Worm (Caenorhabditis elegans) whole organism, L3 larva: ENCODE results near the gene C04G6.11.
A peak's percentile ranks its signal among the peaks of the same experiment; 100 is the strongest.

ENCODE experiments used
- R02D3.7 ChIP-seq: fragments of 150-350 bp; optimal IDR thresholded peaks from 2 replicates; lab custom pipeline; 2014; ENCODE audit warnings: missing biosample characterization, missing genetic modification characterization
- ZK546.5 ChIP-seq: sonication (generic microtip); optimal IDR thresholded peaks from 2 replicates; lab custom pipeline; 2017; ENCODE audit warnings: missing biosample characterization, missing genetic modification characterization
- aly-2 ChIP-seq: fragments of 150-350 bp; optimal IDR thresholded peaks from 2 replicates; lab custom pipeline; 2014; ENCODE audit warnings: missing biosample characterization, missing genetic modification characterization
- ceh-28 ChIP-seq: fragments of 150-350 bp; optimal IDR thresholded peaks from 2 replicates; lab custom pipeline; 2014; ENCODE audit warnings: missing biosample characterization, missing genetic modification reagents, missing genetic modification characterization
- ceh-82 ChIP-seq: fragments of 150-350 bp; optimal IDR thresholded peaks from 2 replicates; lab custom pipeline; 2014; ENCODE audit warnings: missing biosample characterization, missing genetic modification characterization
- ceh-9 ChIP-seq: sonication (generic microtip); optimal IDR thresholded peaks from 2 replicates; lab custom pipeline; 2018; ENCODE audit warnings: missing biosample characterization, missing genetic modification characterization
- egl-27 ChIP-seq: sonication (generic microtip); optimal IDR thresholded peaks from 4 replicates; lab custom pipeline; 2017; ENCODE audit warnings: missing biosample characterization, missing genetic modification reagents, missing genetic modification characterization
- egl-5 ChIP-seq: fragments of 150-350 bp; optimal IDR thresholded peaks from 2 replicates; lab custom pipeline; 2017; ENCODE audit warnings: missing biosample characterization, missing genetic modification reagents, missing genetic modification characterization, inconsistent platforms
- elt-1 ChIP-seq: fragments of 150-350 bp; optimal IDR thresholded peaks from 2 replicates; lab custom pipeline; 2014; ENCODE audit warnings: missing biosample characterization, missing genetic modification characterization
- elt-2 ChIP-seq: sonication (generic microtip); optimal IDR thresholded peaks from 2 replicates; lab custom pipeline; 2016; ENCODE audit warnings: missing genetic modification reagents, mild to moderate bottlenecking, missing genetic modification characterization, missing compliant biosample characterization
- eor-1 ChIP-seq, 2 experiments: fragments of 150-350 bp; optimal IDR thresholded peaks; 2 replicates each; lab custom pipeline; 2014 to 2018; ENCODE audit warnings: missing biosample characterization in 2 of 2, missing genetic modification characterization in 2 of 2
- fkh-10 ChIP-seq: sonication (generic microtip); optimal IDR thresholded peaks from 2 replicates; lab custom pipeline; 2017; ENCODE audit warnings: missing biosample characterization, missing genetic modification reagents, missing genetic modification characterization
- fkh-2 ChIP-seq: fragments of 150-350 bp; optimal IDR thresholded peaks from 2 replicates; lab custom pipeline; 2014; ENCODE audit warnings: missing biosample characterization, missing genetic modification reagents, missing genetic modification characterization
- lin-15B ChIP-seq: fragments of 150-350 bp; optimal IDR thresholded peaks from 2 replicates; lab custom pipeline; 2014; ENCODE audit warnings: missing biosample characterization, missing genetic modification characterization
- lin-39 ChIP-seq: fragments of 150-350 bp; optimal IDR thresholded peaks from 2 replicates; lab custom pipeline; 2018; ENCODE audit warnings: missing biosample characterization, missing genetic modification reagents, missing genetic modification characterization
- lsy-12 ChIP-seq: sonication (generic microtip); optimal IDR thresholded peaks from 2 replicates; lab custom pipeline; 2016; ENCODE audit warnings: mild to moderate bottlenecking, missing genetic modification characterization, missing compliant biosample characterization
- mml-1 ChIP-seq: fragments of 150-350 bp; sonication (generic microtip); optimal IDR thresholded peaks from 3 replicates; lab custom pipeline; 2014; ENCODE audit warnings: missing biosample characterization, missing genetic modification characterization
- nfya-1 ChIP-seq: sonication (generic microtip); optimal IDR thresholded peaks from 2 replicates; lab custom pipeline; 2017; ENCODE audit warnings: missing genetic modification characterization, mild to moderate bottlenecking, missing compliant biosample characterization, antibody characterized with exemption, moderate library complexity; ENCODE audit not compliant: insufficient read depth
- nhr-11 ChIP-seq: fragments of 150-350 bp; optimal IDR thresholded peaks from 2 replicates; lab custom pipeline; 2014; ENCODE audit warnings: missing biosample characterization, missing genetic modification characterization
- nhr-12 ChIP-seq: fragments of 150-350 bp; optimal IDR thresholded peaks from 2 replicates; lab custom pipeline; 2014; ENCODE audit warnings: missing biosample characterization, missing genetic modification characterization
- nhr-23 ChIP-seq: fragments of 150-350 bp; optimal IDR thresholded peaks from 2 replicates; lab custom pipeline; 2014; ENCODE audit warnings: missing biosample characterization, missing genetic modification reagents, missing genetic modification characterization
- nhr-237 ChIP-seq: fragments of 150-350 bp; optimal IDR thresholded peaks from 2 replicates; lab custom pipeline; 2014; ENCODE audit warnings: missing biosample characterization, missing genetic modification characterization
- nhr-25 ChIP-seq: sonication (generic microtip); optimal IDR thresholded peaks from 2 replicates; lab custom pipeline; 2017; ENCODE audit warnings: missing biosample characterization, missing genetic modification characterization
- nhr-77 ChIP-seq: fragments of 150-350 bp; optimal IDR thresholded peaks from 2 replicates; lab custom pipeline; 2014; ENCODE audit warnings: missing biosample characterization, missing genetic modification characterization
- pha-4 ChIP-seq: fragments of 150-350 bp; optimal IDR thresholded peaks from 2 replicates; lab custom pipeline; 2014; ENCODE audit warnings: missing biosample characterization, missing genetic modification reagents, missing genetic modification characterization
- snpc-4 ChIP-seq: fragments of 150-350 bp; optimal IDR thresholded peaks from 2 replicates; lab custom pipeline; 2014; ENCODE audit warnings: missing biosample characterization, missing genetic modification characterization
- unc-39 ChIP-seq: sonication (generic microtip); optimal IDR thresholded peaks from 4 replicates; lab custom pipeline; 2017; ENCODE audit warnings: missing biosample characterization, missing genetic modification characterization
- unc-62 ChIP-seq: fragments of 150-350 bp; sonication (generic microtip); optimal IDR thresholded peaks from 4 replicates; lab custom pipeline; 2014; ENCODE audit warnings: missing biosample characterization, missing genetic modification reagents, missing genetic modification characterization
- ztf-4 ChIP-seq: fragments of 150-350 bp; optimal IDR thresholded peaks from 2 replicates; lab custom pipeline; 2014; ENCODE audit warnings: missing biosample characterization, missing genetic modification characterization

Gene C04G6.11

DNA sequence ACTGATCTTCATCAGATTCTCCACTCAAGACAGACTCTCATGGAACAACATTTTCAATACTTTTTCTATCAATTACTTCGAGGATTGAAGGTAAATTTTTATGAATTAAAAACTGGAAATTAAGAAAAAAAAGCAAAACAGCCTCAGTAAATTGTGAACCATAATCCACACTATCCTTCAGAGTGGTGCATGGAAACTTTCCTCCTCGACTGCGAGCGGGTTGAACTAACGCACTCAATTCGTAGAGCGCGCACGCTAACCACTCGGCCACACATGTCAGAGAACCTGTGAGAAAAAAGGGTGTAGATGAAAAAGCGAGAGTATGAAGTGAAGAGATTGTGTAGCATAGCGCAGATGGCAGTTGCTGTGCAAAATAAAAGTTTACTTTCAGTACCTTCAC, 1.4 kb upstream of the C04G6.11 start (continued):
- TF ChIP-seq unc-62 (GFP tag; lab: Kevin White, UChicago) (no peak), pha-4 (tag; lab: Kevin White, UChicago) (peak; percentile 78), ceh-9 (tag; lab: Kevin White, UChicago) (no peak)

DNA sequence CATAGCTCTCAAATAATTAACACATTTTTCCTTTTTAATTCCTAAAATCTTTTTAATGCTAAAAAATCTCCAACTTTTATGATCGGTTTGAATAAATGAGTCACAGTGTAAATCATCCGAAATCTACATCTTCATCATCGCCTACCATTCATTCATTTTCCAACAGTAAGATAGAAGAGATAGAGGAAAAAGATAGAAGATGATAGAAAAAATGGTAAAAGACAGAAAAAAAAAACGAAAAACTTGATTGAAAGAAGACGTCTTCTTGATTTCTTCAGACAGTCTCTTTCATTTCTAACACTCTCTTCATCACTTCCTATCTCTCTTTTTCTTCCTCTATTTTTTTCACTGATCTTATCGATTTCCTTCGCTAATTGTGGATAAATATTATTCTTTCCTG, 445 bp downstream of the C04G6.11 start:
- TF ChIP-seq elt-1 (tag; lab: Kevin White, UChicago) = peak; percentile 88
- no peak for TF ChIP-seq lin-15B (tag; lab: Kevin White, UChicago)
- peak; percentile 3 for TF ChIP-seq nhr-25 (tag; lab: Kevin White, UChicago)
- TF ChIP-seq R02D3.7 (tag; lab: Kevin White, UChicago) = no peak
- TF ChIP-seq, all 47 proteins: peak for 2

DNA sequence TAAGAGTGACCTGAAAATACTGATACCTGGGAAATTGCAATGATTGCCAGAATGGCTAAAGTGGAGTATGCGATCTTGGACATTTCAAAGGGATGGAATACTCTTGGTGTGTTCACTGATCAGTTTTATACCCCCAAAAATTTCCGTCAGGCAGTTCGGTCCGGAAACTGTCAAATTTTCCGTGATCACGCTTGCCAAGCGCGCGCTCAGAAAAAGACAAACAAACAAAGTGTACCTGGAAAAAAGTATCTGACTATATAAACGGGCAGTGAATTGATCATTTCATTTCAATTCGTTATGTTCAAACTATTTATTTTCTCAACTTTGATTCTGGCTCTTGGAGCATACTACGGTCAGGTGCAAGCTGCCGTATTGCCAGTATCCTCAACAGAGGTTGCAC, 1.9 kb downstream of the C04G6.11 start, which contains the start of the genes idpb-3 and idpb-1:
Gene idpb-3, minus strand, starts transcription at position 101 of the 400 bp plus-strand sequence.
Gene idpb-1, plus strand, starts transcription at position 284 of the 400 bp plus-strand sequence.
- TF ChIP-seq ztf-4 (tag; lab: Kevin White, UChicago) (no peak), unc-39 (tag; lab: Kevin White, UChicago) (no peak), nhr-12 (tag; lab: Kevin White, UChicago) (no peak), lin-39 (tag; lab: Kevin White, UChicago) (no peak), fkh-2 (tag; lab: Kevin White, UChicago) (no peak), ceh-9 (tag; lab: Kevin White, UChicago) (no peak), snpc-4 (tag; lab: Kevin White, UChicago) (no peak), egl-5 (tag; lab: Kevin White, UChicago) (no peak), lsy-12 (no peak), egl-27 (tag; lab: Kevin White, UChicago) (no peak), nhr-77 (tag; lab: Kevin White, UChicago) (no peak), elt-1 (tag; lab: Kevin White, UChicago) (no peak), nhr-11 (tag; lab: Kevin White, UChicago) (no peak), aly-2 (tag; lab: Kevin White, UChicago) (no peak)

DNA sequence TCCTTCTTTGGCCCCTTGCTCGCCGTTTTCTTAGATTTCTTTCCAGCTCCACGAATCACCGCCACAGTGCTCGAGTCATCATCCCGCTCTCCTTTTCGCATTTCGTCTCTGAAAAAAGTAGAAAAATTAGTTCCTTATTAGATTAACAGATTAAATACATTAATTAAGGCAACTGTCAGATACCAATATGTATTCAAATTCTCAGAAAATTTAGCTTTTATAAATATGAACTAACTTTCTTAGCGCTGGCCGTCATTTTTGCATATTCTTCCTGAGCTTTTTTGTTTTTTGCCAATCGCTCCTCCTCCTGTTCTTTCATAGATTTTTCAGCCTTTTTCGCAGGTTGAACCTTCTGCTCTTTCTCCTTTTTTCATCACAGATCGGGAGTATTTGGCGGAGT, 4.0 kb downstream of the C04G6.11 start, which contains the start of gene C04G6.6:
Gene C04G6.6, minus strand, starts transcription at position 101 of the 400 bp plus-strand sequence.
- TF ChIP-seq mml-1 (tag; lab: Kevin White, UChicago) (no peak), ZK546.5 (no peak), ztf-4 (tag; lab: Kevin White, UChicago) (no peak), unc-62 (GFP tag; lab: Kevin White, UChicago) (no peak), nhr-23 (tag; lab: Kevin White, UChicago) (no peak), lsy-12 (no peak), eor-1 (tag; optimal IDR thresholded peaks at IDR 0.05; lab: Kevin White, UChicago) (no peak), egl-5 (tag; lab: Kevin White, UChicago) (no peak), fkh-10 (no peak), nhr-237 (tag; lab: Kevin White, UChicago) (no peak), fkh-2 (tag; lab: Kevin White, UChicago) (no peak)
- TF ChIP-seq, all 47 proteins: peak for 0

DNA sequence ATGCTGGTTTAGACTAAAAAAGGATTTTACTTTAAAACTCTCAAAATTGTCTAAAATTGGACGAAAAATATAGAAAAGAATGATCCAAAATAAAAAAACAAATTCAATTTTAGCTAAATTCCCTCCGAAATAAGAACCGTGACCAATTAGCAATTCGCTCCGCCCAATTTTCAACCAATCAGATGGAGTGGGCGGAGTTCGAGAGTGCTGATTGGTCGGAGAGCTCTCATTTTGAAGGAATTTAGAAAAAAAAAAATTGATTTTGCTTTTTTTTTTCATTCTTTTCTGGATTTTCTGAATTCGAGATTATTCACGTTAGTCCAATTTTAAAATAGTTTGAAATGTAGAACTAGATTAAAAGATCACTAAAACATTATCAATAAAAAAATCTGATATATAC, 4.6 kb downstream of the C04G6.11 start:
- TF ChIP-seq nfya-1 (tag; lab: Kevin White, UChicago) = peak; percentile 86
- TF ChIP-seq pha-4 (tag; lab: Kevin White, UChicago) = no peak
- TF ChIP-seq, all 47 proteins: peak for 1

DNA sequence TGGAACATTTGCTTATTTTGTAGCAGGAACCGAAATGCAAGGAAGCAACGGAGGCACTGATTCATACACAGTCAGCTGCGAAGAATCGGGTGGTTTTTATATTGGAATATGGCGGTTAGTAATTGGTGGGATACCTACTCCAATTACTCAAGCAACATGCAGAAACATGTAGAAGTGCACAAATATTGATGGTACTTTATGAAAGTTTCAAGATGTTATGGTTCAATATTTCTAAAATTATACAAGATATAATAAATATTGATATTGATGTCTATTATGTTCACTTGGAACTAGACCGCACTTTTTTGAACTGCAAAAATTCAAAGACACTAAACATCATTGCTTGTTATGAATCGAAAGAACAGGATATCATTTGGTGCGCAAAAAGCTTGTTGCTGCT, 9.7 kb downstream of the C04G6.11 start, which contains the start of gene C04G6.13:
Gene C04G6.13, plus strand, starts transcription at position 301 of the 400 bp plus-strand sequence.
- TF ChIP-seq ceh-28 (tag; lab: Kevin White, UChicago) = no peak
- no peak for TF ChIP-seq elt-2 (tag; lab: Kevin White, UChicago)
- TF ChIP-seq aly-2 (tag; lab: Kevin White, UChicago) = no peak
- TF ChIP-seq ceh-82 (tag; lab: Kevin White, UChicago) = no peak
- TF ChIP-seq, all 47 proteins: peak for 0
